Worm (Caenorhabditis elegans) whole organism, late embryonic: Measurements from ENCODE around the gene Y34B4A.2.

ENCODE experiments used
- dmd-4 ChIP-seq: sonication (generic microtip); optimal IDR thresholded peaks from 2 replicates; lab custom pipeline; 2016; ENCODE audit warnings: borderline replicate concordance, missing genetic modification characterization, missing compliant biosample characterization
- fkh-10 ChIP-seq: fragments of 150-350 bp; optimal IDR thresholded peaks from 2 replicates; lab custom pipeline; 2014; ENCODE audit warnings: missing biosample characterization, missing genetic modification reagents, missing genetic modification characterization
- hlh-6 ChIP-seq: sonication (generic microtip); optimal IDR thresholded peaks from 2 replicates; lab custom pipeline; 2016; ENCODE audit warnings: missing genotype, missing genetic modification characterization, missing compliant biosample characterization
- unc-55 ChIP-seq: sonication (generic microtip); optimal IDR thresholded peaks from 2 replicates; lab custom pipeline; 2017; ENCODE audit warnings: missing biosample characterization, missing genetic modification reagents, missing genetic modification characterization
- unc-86 ChIP-seq: sonication (generic microtip); optimal IDR thresholded peaks from 2 replicates; lab custom pipeline; 2016; ENCODE audit warnings: missing genetic modification characterization, missing compliant biosample characterization

ce11 chrX:5265356-5265755 lies 13.9 kb upstream of the Y34B4A.2 start:
- TF ChIP-seq dmd-4 (tag; lab: Kevin White, UChicago) (no peak), hlh-6 (tag; lab: Kevin White, UChicago) (no peak), unc-55 (GFP tag; lab: Kevin White, UChicago) (no peak), fkh-10 (GFP tag; lab: Kevin White, UChicago) (no peak), unc-86 (no peak)
